Fruit fly (Drosophila melanogaster): Measurements from ENCODE around the gene CG3777.
A peak's percentile ranks its signal among the peaks of the same experiment; 100 is the strongest.

- no peak for TF ChIP-seq dl (GFP tag; optimal IDR thresholded peaks at IDR 0.05; ENCODE audit: insufficient read depth in 1 of 2, partially characterized antibody in 2 of 2)
- peak; percentile 68 for TF ChIP-seq rgr (GFP tag; optimal IDR thresholded peaks at IDR 0.05)
- TF ChIP-seq dmrt93B (GFP tag; optimal IDR thresholded peaks at IDR 0.05): no peak
- TF ChIP-seq psq (GFP tag; optimal IDR thresholded peaks at IDR 0.05): peak; percentile 44
- peak; percentile 3 for TF ChIP-seq sage (GFP tag; optimal IDR thresholded peaks at IDR 0.05)
- peak in 1 of 2 experiments; percentile 72 for TF ChIP-seq foxo (GFP tag; optimal IDR thresholded peaks at IDR 0.05)
- TF ChIP-seq tai (GFP tag; optimal IDR thresholded peaks at IDR 0.05): peak; percentile 14
- TF ChIP-seq Jra (GFP tag; optimal IDR thresholded peaks at IDR 0.05): no peak
- TF ChIP-seq usp (GFP tag; optimal IDR thresholded peaks at IDR 0.05): no peak
- peak; percentile 60 for TF ChIP-seq fru (GFP tag; optimal IDR thresholded peaks at IDR 0.05)
- no peak for TF ChIP-seq Abd-B (GFP tag; optimal IDR thresholded peaks at IDR 0.05)
- no peak for TF ChIP-seq Myc (optimal IDR thresholded peaks at IDR 0.05)
- TF ChIP-seq brk (GFP tag; optimal IDR thresholded peaks at IDR 0.05): peak; percentile 62
- no peak for TF ChIP-seq Mio (GFP tag; optimal IDR thresholded peaks at IDR 0.05)
These were observed 24.1 kb upstream of the CG3777 start, which contains the start of gene cin for dm6 chrX:255369-255768.
